Worm (Caenorhabditis elegans): ENCODE measurements around the gene ugt-41.

DNA sequence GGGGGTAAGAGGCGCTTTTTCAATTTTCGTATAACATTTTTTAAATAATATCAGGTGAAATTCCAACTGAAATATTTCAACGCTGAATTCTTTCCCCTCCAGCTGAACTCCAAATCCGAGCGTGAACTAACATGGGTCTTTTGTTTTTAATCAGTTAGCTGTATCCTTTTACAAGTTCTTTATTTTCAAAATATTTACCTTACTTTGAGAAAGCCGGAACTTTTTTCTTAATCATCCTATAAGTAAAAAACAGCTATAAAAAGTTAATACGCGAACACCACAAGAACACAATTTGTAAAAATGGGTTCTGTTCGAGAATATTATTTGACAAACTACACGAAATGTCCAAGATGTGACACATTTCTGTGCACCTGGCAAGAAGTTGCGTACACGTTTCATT, 815 bp upstream of the ugt-41 start, which contains the start of gene srh-83:
- TF ChIP-seq pes-1 (GFP tag; IDR thresholded peaks at IDR 0.05) (no peak), flt-1 (GFP tag; IDR thresholded peaks at IDR 0.05) (no peak), tra-4 (tag; optimal IDR thresholded peaks at IDR 0.05) (no peak), scrt-1 (GFP tag; IDR thresholded peaks at IDR 0.05) (no peak), aly-1 (tag; optimal IDR thresholded peaks at IDR 0.05) (no peak), hmg-4 (GFP tag; optimal IDR thresholded peaks at IDR 0.05) (no peak), ama-1 (optimal IDR thresholded peaks at IDR 0.05) (no peak), tbx-11 (GFP tag; IDR thresholded peaks at IDR 0.05) (no peak), ets-7 (tag; optimal IDR thresholded peaks at IDR 0.05) (no peak)
